Worm (Caenorhabditis elegans) whole organism, L1 larva: Measurements from ENCODE around the gene F41H10.2.

ENCODE experiments used
- C16A3.4 ChIP-seq: fragments of 150-350 bp; optimal IDR thresholded peaks from 2 replicates; lab custom pipeline; 2014; ENCODE audit warnings: missing biosample characterization, missing genetic modification characterization
- C34B4.2 ChIP-seq: sonication (generic microtip); optimal IDR thresholded peaks from 2 replicates; lab custom pipeline; 2017; ENCODE audit warnings: mild to moderate bottlenecking, missing genetic modification characterization, missing compliant biosample characterization
- Y116A8C.19 ChIP-seq: sonication (generic microtip); optimal IDR thresholded peaks from 2 replicates; lab custom pipeline; 2016; ENCODE audit warnings: missing compliant biosample characterization, missing genetic modification characterization, borderline replicate concordance
- alr-1 ChIP-seq: fragments of 200-800 bp; sonication (Bioruptor generic); optimal IDR thresholded peaks from 2 replicates; lab custom pipeline; 2018; ENCODE audit warnings: borderline replicate concordance, mild to moderate bottlenecking, missing genetic modification characterization, missing compliant biosample characterization
- ama-1 ChIP-seq: fragments of 150-350 bp; optimal IDR thresholded peaks from 2 replicates; lab custom pipeline; 2014
- ceh-8 ChIP-seq: fragments of 200-800 bp; sonication (Bioruptor generic); optimal IDR thresholded peaks from 2 replicates; lab custom pipeline; 2018; ENCODE audit warnings: mild to moderate bottlenecking, missing genetic modification characterization, moderate library complexity, missing compliant biosample characterization
- ceh-82 ChIP-seq, 3 experiments: fragments of 150-350 bp in 1 of 3; sonication (generic microtip) in 2 of 3; optimal IDR thresholded peaks; 2 replicates each; lab custom pipeline; 2014 to 2017; ENCODE audit warnings: missing biosample characterization in 3 of 3, missing genetic modification characterization in 3 of 3
- ceh-88 ChIP-seq: fragments of 200-800 bp; sonication (Bioruptor generic); IDR thresholded peaks from 2 replicates; pipeline ENCODE4 v1.3.6; 2022; ENCODE audit warnings: missing genetic modification characterization, missing compliant biosample characterization
- ceh-90 ChIP-seq: sonication (generic microtip); optimal IDR thresholded peaks from 2 replicates; lab custom pipeline; 2016; ENCODE audit warnings: missing genetic modification characterization, missing compliant biosample characterization
- dpl-1 ChIP-seq, 3 experiments: fragments of 150-350 bp in 2 of 3; sonication (generic microtip) in 1 of 3; optimal IDR thresholded peaks; 2 replicates each; lab custom pipeline; 2014 to 2017; ENCODE audit warnings: missing biosample characterization in 3 of 3, missing genetic modification characterization in 3 of 3, missing genetic modification reagents in 3 of 3
- dsc-1 ChIP-seq: sonication (generic microtip); optimal IDR thresholded peaks from 2 replicates; lab custom pipeline; 2016; ENCODE audit warnings: mild to moderate bottlenecking, missing genetic modification characterization, missing compliant biosample characterization
- efl-1 ChIP-seq, 4 experiments: fragments of 150-350 bp; optimal IDR thresholded peaks in 3 of 4; peaks in 1 of 4; 1 replicate in 1 of 4; 2 replicates in 3 of 4; lab custom pipeline; 2014; ENCODE audit warnings: missing biosample characterization in 2 of 4, missing genetic modification characterization in 2 of 4, missing genetic modification reagents in 2 of 4
- egl-13 ChIP-seq: sonication (generic microtip); optimal IDR thresholded peaks from 2 replicates; lab custom pipeline; 2016; ENCODE audit warnings: missing genotype, missing genetic modification reagents, missing genetic modification characterization, missing compliant biosample characterization
- elt-2 ChIP-seq: sonication (generic microtip); optimal IDR thresholded peaks from 2 replicates; lab custom pipeline; 2016; ENCODE audit warnings: missing genetic modification characterization, mild to moderate bottlenecking, inconsistent platforms, missing compliant biosample characterization, missing genetic modification reagents
- elt-3 ChIP-seq, 6 experiments: fragments of 150-350 bp in 1 of 6; sonication (generic microtip); optimal IDR thresholded peaks; 2 replicates each; lab custom pipeline; 2017 to 2018; ENCODE audit warnings: missing biosample characterization in 6 of 6, missing genetic modification characterization in 6 of 6, inconsistent platforms in 1 of 6
- ets-5 ChIP-seq: fragments of 200-800 bp; sonication (Bioruptor generic); IDR thresholded peaks from 2 replicates; pipeline ENCODE4 v1.3.6; 2022; ENCODE audit warnings: missing genetic modification characterization, missing compliant biosample characterization
- fkh-8 ChIP-seq: sonication (generic microtip); optimal IDR thresholded peaks from 2 replicates; lab custom pipeline; 2016; ENCODE audit warnings: mild to moderate bottlenecking, missing genetic modification characterization, missing compliant biosample characterization
- lin-14 ChIP-seq: fragments of 200-800 bp; sonication (Bioruptor generic); optimal IDR thresholded peaks from 2 replicates; lab custom pipeline; 2018; ENCODE audit warnings: mild to moderate bottlenecking, missing genetic modification characterization, moderate library complexity, missing compliant biosample characterization
- lin-15B ChIP-seq: fragments of 150-350 bp; sonication (generic microtip); optimal IDR thresholded peaks from 3 replicates; lab custom pipeline; 2014; ENCODE audit warnings: missing biosample characterization, missing genetic modification characterization
- lin-35 ChIP-seq, 2 experiments: fragments of 150-350 bp; optimal IDR thresholded peaks; 2 replicates each; lab custom pipeline; 2014; ENCODE audit warnings: missing biosample characterization in 2 of 2, missing genetic modification characterization in 2 of 2, missing genetic modification reagents in 2 of 2
- lir-3 ChIP-seq: sonication (generic microtip); optimal IDR thresholded peaks from 2 replicates; lab custom pipeline; 2016; ENCODE audit warnings: mild to moderate bottlenecking, missing genetic modification characterization, moderate library complexity, missing compliant biosample characterization; ENCODE audit not compliant: poor library complexity
- lsy-2 ChIP-seq, 2 experiments: fragments of 150-350 bp; optimal IDR thresholded peaks; 2 replicates each; lab custom pipeline; 2014; ENCODE audit warnings: missing biosample characterization in 2 of 2, missing genetic modification characterization in 2 of 2
- mab-9 ChIP-seq: fragments of 200-800 bp; sonication (Bioruptor generic); IDR thresholded peaks from 2 replicates; pipeline ENCODE4 v1.3.6; 2022; ENCODE audit warnings: missing genetic modification reagents, missing genetic modification characterization, missing compliant biosample characterization
- mef-2 ChIP-seq: fragments of 150-350 bp; optimal IDR thresholded peaks from 2 replicates; lab custom pipeline; 2014; ENCODE audit warnings: missing biosample characterization, missing genetic modification characterization
- nhr-19 ChIP-seq: fragments of 200-800 bp; sonication (Bioruptor generic); conservative IDR thresholded peaks from 2 replicates; pipeline ENCODE4 v1.3.6; 2022; ENCODE audit warnings: missing genetic modification characterization, missing compliant biosample characterization
- nhr-20 ChIP-seq: sonication (generic microtip); optimal IDR thresholded peaks from 2 replicates; lab custom pipeline; 2016; ENCODE audit warnings: mild to moderate bottlenecking, missing genetic modification characterization, missing compliant biosample characterization
- nhr-237 ChIP-seq: fragments of 150-350 bp; optimal IDR thresholded peaks from 2 replicates; lab custom pipeline; 2014; ENCODE audit warnings: missing biosample characterization, missing genetic modification characterization
- nhr-28 ChIP-seq: fragments of 150-350 bp; optimal IDR thresholded peaks from 2 replicates; lab custom pipeline; 2014; ENCODE audit warnings: missing biosample characterization, missing genetic modification characterization
- nhr-47 ChIP-seq: sonication (generic microtip); optimal IDR thresholded peaks from 2 replicates; lab custom pipeline; 2016; ENCODE audit warnings: mild to moderate bottlenecking, missing genetic modification characterization, moderate library complexity, missing compliant biosample characterization
- nhr-76 ChIP-seq: sonication (generic microtip); optimal IDR thresholded peaks from 2 replicates; lab custom pipeline; 2017; ENCODE audit warnings: missing biosample characterization, missing genetic modification characterization
- nhr-90 ChIP-seq: sonication (generic microtip); optimal IDR thresholded peaks from 2 replicates; lab custom pipeline; 2016; ENCODE audit warnings: mild to moderate bottlenecking, missing genetic modification characterization, missing compliant biosample characterization; ENCODE audit not compliant: poor library complexity
- pax-3 ChIP-seq: fragments of 200-800 bp; sonication (Bioruptor generic); optimal IDR thresholded peaks from 2 replicates; lab custom pipeline; 2018; ENCODE audit warnings: mild to moderate bottlenecking, missing genetic modification characterization, moderate library complexity, missing compliant biosample characterization
- rnt-1 ChIP-seq: sonication (generic microtip); optimal IDR thresholded peaks from 2 replicates; lab custom pipeline; 2016; ENCODE audit warnings: mild to moderate bottlenecking, missing genetic modification characterization, moderate library complexity, missing compliant biosample characterization
- skn-1 ChIP-seq: fragments of 150-350 bp; optimal IDR thresholded peaks from 2 replicates; lab custom pipeline; 2014; ENCODE audit warnings: missing biosample characterization, missing genetic modification characterization
- snu-23 ChIP-seq: sonication (generic microtip); optimal IDR thresholded peaks from 2 replicates; lab custom pipeline; 2016; ENCODE audit warnings: missing genetic modification characterization, missing compliant biosample characterization
- sox-4 ChIP-seq: sonication (generic microtip); optimal IDR thresholded peaks from 2 replicates; lab custom pipeline; 2016; ENCODE audit warnings: missing genetic modification characterization, missing compliant biosample characterization
- sptf-1 ChIP-seq: fragments of 150-350 bp; optimal IDR thresholded peaks from 2 replicates; lab custom pipeline; 2014; ENCODE audit warnings: missing biosample characterization, missing genetic modification characterization
- tbx-2 ChIP-seq: sonication (generic microtip); optimal IDR thresholded peaks from 2 replicates; lab custom pipeline; 2016; ENCODE audit warnings: missing genetic modification characterization, missing compliant biosample characterization
- tlp-1 ChIP-seq: fragments of 150-350 bp; optimal IDR thresholded peaks from 2 replicates; lab custom pipeline; 2014; ENCODE audit warnings: missing biosample characterization, missing genetic modification characterization
- unc-30 ChIP-seq: sonication (generic microtip); optimal IDR thresholded peaks from 2 replicates; lab custom pipeline; 2017; ENCODE audit warnings: missing biosample characterization, missing genetic modification characterization
- unc-86 ChIP-seq: sonication (generic microtip); optimal IDR thresholded peaks from 2 replicates; lab custom pipeline; 2016; ENCODE audit warnings: missing genetic modification characterization, missing compliant biosample characterization
- unc-98 ChIP-seq: fragments of 200-800 bp; sonication (Bioruptor generic); IDR thresholded peaks from 2 replicates; pipeline ENCODE4 v1.3.6; 2022; ENCODE audit warnings: missing genetic modification characterization, missing compliant biosample characterization
- vab-15 ChIP-seq: sonication (generic microtip); optimal IDR thresholded peaks from 2 replicates; lab custom pipeline; 2017; ENCODE audit warnings: missing genotype, mild to moderate bottlenecking, missing genetic modification characterization, missing compliant biosample characterization
- xbp-1 ChIP-seq: sonication (generic microtip); optimal IDR thresholded peaks from 2 replicates; lab custom pipeline; 2016; ENCODE audit warnings: missing genetic modification characterization, missing compliant biosample characterization
- ztf-4 ChIP-seq: fragments of 150-350 bp; optimal IDR thresholded peaks from 2 replicates; lab custom pipeline; 2014; ENCODE audit warnings: missing biosample characterization, missing genetic modification characterization

Gene F41H10.2

ce11 chrIV:5364135-5364609 is 17.3 kb upstream of the F41H10.2 start, which contains the start of the genes hda-6 and F41H10.4 (continued):
- TF ChIP-seq nhr-19 (GFP tag; lab: Robert Waterston, UW) = peak; percentile 76
- TF ChIP-seq alr-1 (tag; lab: Kevin White, UChicago) = no peak
- TF ChIP-seq ceh-8 (GFP tag; lab: Kevin White, UChicago) = no peak
- TF ChIP-seq lir-3 (tag; lab: Kevin White, UChicago) = peak; percentile 96
- TF ChIP-seq vab-15 (tag; lab: Kevin White, UChicago) = no peak
- TF ChIP-seq nhr-20 (tag; lab: Kevin White, UChicago) = peak; percentile 79
- no peak for TF ChIP-seq sptf-1 (tag; lab: Kevin White, UChicago)
- TF ChIP-seq tbx-2 (tag; lab: Kevin White, UChicago) = peak; percentile 88

ce11 chrIV:5366567-5366966 is 14.9 kb upstream of the F41H10.2 start, which contains the start of gene sand-1:
Gene sand-1, plus strand, starts transcription at chrIV:5366867.
- TF ChIP-seq nhr-28 (tag; lab: Kevin White, UChicago) (no peak), unc-98 (no peak), C16A3.4 (tag; lab: Kevin White, UChicago) (no peak), nhr-76 (tag; lab: Kevin White, UChicago) (no peak), fkh-8 (no peak), nhr-237 (tag; lab: Kevin White, UChicago) (no peak), mab-9 (GFP tag; lab: Robert Waterston, UW) (no peak), egl-13 (tag; lab: Kevin White, UChicago) (no peak), elt-2 (tag; lab: Kevin White, UChicago) (no peak), rnt-1 (tag; lab: Kevin White, UChicago) (no peak), ceh-82 (tag; optimal IDR thresholded peaks at IDR 0.05; lab: Kevin White, UChicago) (no peak), mef-2 (tag; lab: Kevin White, UChicago) (no peak), sox-4 (no peak), ztf-4 (no peak), tbx-2 (tag; lab: Kevin White, UChicago) (no peak), elt-3 (tag; optimal IDR thresholded peaks at IDR 0.05; lab: Kevin White, UChicago) (no peak), lin-14 (GFP tag; lab: Kevin White, UChicago) (no peak), pax-3 (no peak), skn-1 (tag; lab: Kevin White, UChicago) (no peak), ama-1 (lab: Kevin White, UChicago) (no peak)

DNA sequence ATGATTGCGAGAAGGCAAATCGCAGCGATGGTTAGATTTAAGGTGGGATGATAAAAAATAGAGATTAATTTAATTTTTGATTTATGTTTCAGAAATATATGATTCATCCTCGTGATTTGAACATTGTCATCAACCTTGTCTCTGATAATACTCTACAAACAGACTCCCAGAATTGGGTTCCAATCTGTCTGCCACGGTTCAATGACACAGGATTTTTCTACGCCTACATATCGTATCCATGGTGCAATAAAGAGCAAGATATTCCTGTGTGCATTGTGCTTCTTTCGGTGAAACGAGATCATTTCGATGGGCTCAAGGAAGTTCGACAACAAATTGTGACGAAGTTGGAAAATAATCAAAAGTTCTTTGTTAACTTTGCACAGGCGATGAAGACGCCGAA is 13.5 kb upstream of the F41H10.2 start:
- no peak for TF ChIP-seq skn-1 (tag; lab: Kevin White, UChicago)
- TF ChIP-seq efl-1 (optimal IDR thresholded peaks at IDR 0.05; lab: Kevin White, UChicago) = no peak
- TF ChIP-seq efl-1 (GFP tag; optimal IDR thresholded peaks at IDR 0.05 in 1 of 2; lab: Kevin White, UChicago) = peak in 1 of 2 experiments; percentile 92

DNA sequence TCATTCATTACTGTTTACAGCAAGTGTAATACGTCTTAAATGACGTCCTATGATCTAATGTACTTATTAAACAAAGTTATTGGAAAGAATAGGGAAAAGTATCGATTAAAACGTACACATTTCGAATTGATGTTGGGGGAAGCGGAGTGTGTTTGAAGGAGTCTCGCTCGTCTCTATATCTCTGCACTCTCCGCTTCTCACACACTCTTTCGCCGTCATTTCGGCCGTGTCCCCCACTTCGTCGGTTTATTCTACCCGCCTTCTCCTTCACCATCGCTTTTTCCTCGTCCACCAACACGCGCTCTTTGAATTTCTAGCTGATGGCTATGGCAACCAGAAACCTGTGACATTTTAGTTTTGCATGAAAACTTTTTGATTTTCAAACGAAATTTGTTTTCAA is 12.6 kb upstream of the F41H10.2 start:
- TF ChIP-seq nhr-90 (tag; lab: Kevin White, UChicago) (no peak), lin-14 (GFP tag; lab: Kevin White, UChicago) (peak; percentile 71), dpl-1 (GFP tag; optimal IDR thresholded peaks at IDR 0.05; lab: Kevin White, UChicago) (peak in 2 of 3 experiments; percentile 7 to 11), Y116A8C.19 (tag; lab: Kevin White, UChicago) (no peak), dsc-1 (tag; lab: Kevin White, UChicago) (peak; percentile 13), ets-5 (GFP tag; lab: Robert Waterston, UW) (no peak), lin-15B (tag; lab: Kevin White, UChicago) (peak; percentile 8), xbp-1 (tag; lab: Kevin White, UChicago) (peak; percentile 25), snu-23 (GFP tag; lab: Kevin White, UChicago) (peak; percentile 52), nhr-47 (tag; lab: Kevin White, UChicago) (peak; percentile 8), ceh-82 (tag; optimal IDR thresholded peaks at IDR 0.05; lab: Kevin White, UChicago) (peak in 1 of 3 experiments; percentile 41), tbx-2 (tag; lab: Kevin White, UChicago) (peak; percentile 9), sox-4 (no peak), nhr-237 (tag; lab: Kevin White, UChicago) (no peak), C34B4.2 (no peak), lsy-2 (tag; optimal IDR thresholded peaks at IDR 0.05; lab: Kevin White, UChicago) (peak; percentile 38 to 45), lin-35 (GFP tag; optimal IDR thresholded peaks at IDR 0.05; lab: Kevin White, UChicago) (peak; percentile 37 to 43), rnt-1 (tag; lab: Kevin White, UChicago) (peak; percentile 42), ceh-88 (GFP tag; lab: Robert Waterston, UW) (no peak), ceh-8 (GFP tag; lab: Kevin White, UChicago) (no peak), unc-30 (tag; lab: Kevin White, UChicago) (no peak), tlp-1 (tag; lab: Kevin White, UChicago) (no peak), ceh-90 (no peak), unc-86 (tag; lab: Kevin White, UChicago) (peak; percentile 37), skn-1 (tag; lab: Kevin White, UChicago) (peak; percentile 5)
